Worm (Caenorhabditis elegans) whole organism, late embryonic: ENCODE measurements around the gene nmr-2.

ENCODE experiments used
- C08G9.2 ChIP-seq: sonication (generic microtip); optimal IDR thresholded peaks from 2 replicates; lab custom pipeline; 2016; ENCODE audit warnings: mild to moderate bottlenecking, missing genetic modification characterization, moderate library complexity, missing compliant biosample characterization
- K02D7.2 ChIP-seq: sonication (generic microtip); optimal IDR thresholded peaks from 2 replicates; lab custom pipeline; 2017; ENCODE audit warnings: mild to moderate bottlenecking, missing genetic modification characterization, missing compliant biosample characterization
- Y22D7AL.16 ChIP-seq: sonication (generic microtip); optimal IDR thresholded peaks from 2 replicates; lab custom pipeline; 2016; ENCODE audit warnings: missing genetic modification characterization, missing compliant biosample characterization
- ama-1 ChIP-seq: fragments of 150-350 bp; optimal IDR thresholded peaks from 2 replicates; lab custom pipeline; 2014
- ceh-18 ChIP-seq: sonication (generic microtip); optimal IDR thresholded peaks from 2 replicates; lab custom pipeline; 2016; ENCODE audit warnings: missing genetic modification characterization, missing compliant biosample characterization
- ceh-19 ChIP-seq: fragments of 200-800 bp; sonication (Bioruptor generic); optimal IDR thresholded peaks from 2 replicates; lab custom pipeline; 2018; ENCODE audit warnings: mild to moderate bottlenecking, missing genetic modification characterization, missing compliant biosample characterization
- ceh-2 ChIP-seq: sonication (generic microtip); optimal IDR thresholded peaks from 2 replicates; lab custom pipeline; 2016; ENCODE audit warnings: missing genotype, missing genetic modification characterization, missing compliant biosample characterization
- ceh-22 ChIP-seq: sonication (generic microtip); optimal IDR thresholded peaks from 2 replicates; lab custom pipeline; 2017; ENCODE audit warnings: missing biosample characterization, missing genetic modification characterization
- ceh-30 ChIP-seq: fragments of 150-350 bp; optimal IDR thresholded peaks from 2 replicates; lab custom pipeline; 2014; ENCODE audit warnings: missing biosample characterization, missing genetic modification characterization
- ceh-45 ChIP-seq: fragments of 200-800 bp; sonication (Bioruptor generic); IDR thresholded peaks from 2 replicates; pipeline ENCODE4 v1.3.6; 2022; ENCODE audit warnings: missing genetic modification reagents, missing genetic modification characterization, missing compliant biosample characterization
- che-1 ChIP-seq: sonication (generic microtip); optimal IDR thresholded peaks from 2 replicates; lab custom pipeline; 2016; ENCODE audit warnings: mild to moderate bottlenecking, missing genetic modification characterization, missing compliant biosample characterization
- dmd-4 ChIP-seq: sonication (generic microtip); optimal IDR thresholded peaks from 2 replicates; lab custom pipeline; 2016; ENCODE audit warnings: borderline replicate concordance, missing genetic modification characterization, missing compliant biosample characterization
- dve-1 ChIP-seq: sonication (generic microtip); optimal IDR thresholded peaks from 2 replicates; lab custom pipeline; 2017; ENCODE audit warnings: antibody characterized with exemption, mild to moderate bottlenecking, missing genetic modification characterization, missing compliant biosample characterization
- elt-2 ChIP-seq: sonication (generic microtip); optimal IDR thresholded peaks from 2 replicates; lab custom pipeline; 2016; ENCODE audit warnings: missing genetic modification reagents, missing genetic modification characterization, missing compliant biosample characterization
- eyg-1 ChIP-seq: sonication (generic microtip); optimal IDR thresholded peaks from 2 replicates; lab custom pipeline; 2016; ENCODE audit warnings: missing genotype, missing genetic modification characterization, missing compliant biosample characterization
- fax-1 ChIP-seq: sonication (generic microtip); optimal IDR thresholded peaks from 2 replicates; lab custom pipeline; 2016; ENCODE audit warnings: missing genotype, missing genetic modification characterization, missing compliant biosample characterization
- gmeb-2 ChIP-seq: sonication (generic microtip); optimal IDR thresholded peaks from 2 replicates; lab custom pipeline; 2016; ENCODE audit warnings: missing genetic modification characterization, inconsistent platforms, missing compliant biosample characterization
- hlh-13 ChIP-seq: fragments of 200-800 bp; sonication (Bioruptor generic); optimal IDR thresholded peaks from 2 replicates; lab custom pipeline; 2018; ENCODE audit warnings: mild to moderate bottlenecking, missing genetic modification characterization, missing compliant biosample characterization
- hlh-8 ChIP-seq: sonication (generic microtip); optimal IDR thresholded peaks from 2 replicates; lab custom pipeline; 2016; ENCODE audit warnings: missing genotype, missing genetic modification characterization, missing compliant biosample characterization
- lin-11 ChIP-seq: fragments of 200-800 bp; sonication (Bioruptor generic); optimal IDR thresholded peaks from 2 replicates; lab custom pipeline; 2018; ENCODE audit warnings: mild to moderate bottlenecking, missing genetic modification characterization, missing compliant biosample characterization
- madf-2 ChIP-seq: sonication (generic microtip); optimal IDR thresholded peaks from 2 replicates; lab custom pipeline; 2017; ENCODE audit warnings: missing genetic modification characterization, missing compliant biosample characterization
- nfya-1 ChIP-seq: sonication (generic microtip); optimal IDR thresholded peaks from 2 replicates; lab custom pipeline; 2017; ENCODE audit warnings: missing genetic modification characterization, mild to moderate bottlenecking, missing compliant biosample characterization, antibody characterized with exemption, moderate library complexity
- nhr-11 ChIP-seq: fragments of 150-350 bp; optimal IDR thresholded peaks from 2 replicates; lab custom pipeline; 2014; ENCODE audit warnings: missing biosample characterization, missing genetic modification characterization
- npax-4 ChIP-seq: sonication (generic microtip); optimal IDR thresholded peaks from 2 replicates; lab custom pipeline; 2016; ENCODE audit warnings: missing genetic modification characterization, missing compliant biosample characterization
- odd-2 ChIP-seq: sonication (generic microtip); optimal IDR thresholded peaks from 2 replicates; lab custom pipeline; 2017; ENCODE audit warnings: antibody characterized with exemption, mild to moderate bottlenecking, missing genetic modification characterization, missing compliant biosample characterization
- pag-3 ChIP-seq: sonication (generic microtip); optimal IDR thresholded peaks from 2 replicates; lab custom pipeline; 2016; ENCODE audit warnings: missing compliant biosample characterization, missing genetic modification characterization, borderline replicate concordance
- pat-9 ChIP-seq: fragments of 200-800 bp; sonication (Bioruptor generic); optimal IDR thresholded peaks from 2 replicates; lab custom pipeline; 2018; ENCODE audit warnings: mild to moderate bottlenecking, missing genetic modification characterization, moderate library complexity, missing compliant biosample characterization
- pha-4 ChIP-seq: fragments of 150-350 bp; optimal IDR thresholded peaks from 2 replicates; lab custom pipeline; 2018; ENCODE audit warnings: missing biosample characterization, missing genetic modification reagents, missing genetic modification characterization
- pros-1 ChIP-seq: fragments of 150-350 bp; optimal IDR thresholded peaks from 2 replicates; lab custom pipeline; 2014; ENCODE audit warnings: missing biosample characterization, missing genetic modification reagents, missing genetic modification characterization
- ref-2 ChIP-seq: sonication (generic microtip); optimal IDR thresholded peaks from 2 replicates; lab custom pipeline; 2016; ENCODE audit warnings: missing genetic modification characterization, missing compliant biosample characterization
- sdc-2 ChIP-seq: sonication (generic microtip); optimal IDR thresholded peaks from 2 replicates; lab custom pipeline; 2016; ENCODE audit warnings: missing genotype, missing genetic modification characterization, missing compliant biosample characterization
- sox-2 ChIP-seq: fragments of 200-800 bp; sonication (Bioruptor generic); IDR thresholded peaks from 2 replicates; pipeline ENCODE4 v1.3.6; 2022; ENCODE audit warnings: missing genetic modification reagents, missing genetic modification characterization, missing compliant biosample characterization
- sox-4 ChIP-seq: sonication (generic microtip); optimal IDR thresholded peaks from 2 replicates; lab custom pipeline; 2017; ENCODE audit warnings: mild to moderate bottlenecking, missing genetic modification characterization, inconsistent platforms, missing compliant biosample characterization
- unc-42 ChIP-seq: sonication (generic microtip); optimal IDR thresholded peaks from 2 replicates; lab custom pipeline; 2016; ENCODE audit warnings: missing genotype, missing genetic modification characterization, missing compliant biosample characterization
- unc-86 ChIP-seq: sonication (generic microtip); optimal IDR thresholded peaks from 2 replicates; lab custom pipeline; 2016; ENCODE audit warnings: missing genetic modification characterization, missing compliant biosample characterization

Gene nmr-2

ce11 chrV:14984593-14984992 is 26.9 kb downstream of the nmr-2 start, which contains the start of gene F02D8.4:
TSS of gene F02D8.4 (plus strand) at chrV:14984893.
- TF ChIP-seq unc-42 = no peak
- no peak for TF ChIP-seq pha-4 (tag; lab: Kevin White, UChicago)
- TF ChIP-seq dve-1 (tag; lab: Kevin White, UChicago) = no peak
- no peak for TF ChIP-seq pros-1
- no peak for TF ChIP-seq hlh-13
- no peak for TF ChIP-seq ceh-30
- no peak for TF ChIP-seq ref-2 (tag; lab: Kevin White, UChicago)
- TF ChIP-seq lin-11 (tag; lab: Kevin White, UChicago) = no peak
- TF ChIP-seq ama-1 (lab: Kevin White, UChicago) = no peak
- TF ChIP-seq unc-86 = no peak

- no peak for TF ChIP-seq madf-2 (tag; lab: Kevin White, UChicago)
- TF ChIP-seq sdc-2 = no peak
- TF ChIP-seq ceh-22 = no peak
- TF ChIP-seq eyg-1 (tag; lab: Kevin White, UChicago) = no peak
- TF ChIP-seq gmeb-2 (tag; lab: Kevin White, UChicago) = no peak
- no peak for TF ChIP-seq K02D7.2 (tag; lab: Kevin White, UChicago)
- no peak for TF ChIP-seq sox-2 (GFP tag; lab: Robert Waterston, UW)
- no peak for TF ChIP-seq ceh-45
- no peak for TF ChIP-seq hlh-13
- no peak for TF ChIP-seq sox-4 (tag; lab: Kevin White, UChicago)
These were observed 31.5 kb downstream of the nmr-2 start, which contains the start of gene xbx-1 for ce11 chrV:14979937-14980336. TSS of gene xbx-1 (plus strand) at chrV:14980237.

ce11 chrV:14978205-14978751 is 33.2 kb downstream of the nmr-2 start, which contains the start of the genes grd-12 and F02D8.1:
TSS of gene grd-12 (plus strand) at chrV:14978505.
TSS of gene F02D8.1 (minus strand) at chrV:14978701.
- no peak for TF ChIP-seq madf-2 (tag; lab: Kevin White, UChicago)
- TF ChIP-seq che-1 = no peak
- TF ChIP-seq elt-2 (tag; lab: Kevin White, UChicago) = no peak
- TF ChIP-seq nhr-11 = no peak
- no peak for TF ChIP-seq sox-2 (GFP tag; lab: Robert Waterston, UW)
- no peak for TF ChIP-seq pat-9 (tag; lab: Kevin White, UChicago)
- no peak for TF ChIP-seq hlh-8 (tag; lab: Kevin White, UChicago)
- TF ChIP-seq Y22D7AL.16 (tag; lab: Kevin White, UChicago) = no peak
- no peak for TF ChIP-seq unc-42
- no peak for TF ChIP-seq ceh-45
- no peak for TF ChIP-seq ceh-22
- TF ChIP-seq ceh-18 (tag; lab: Kevin White, UChicago) = no peak
- TF ChIP-seq ceh-19 = no peak
- TF ChIP-seq C08G9.2 (tag; lab: Kevin White, UChicago) = no peak
- TF ChIP-seq fax-1 = no peak
- no peak for TF ChIP-seq odd-2 (tag; lab: Kevin White, UChicago)
- no peak for TF ChIP-seq pag-3 (tag; lab: Kevin White, UChicago)
- no peak for TF ChIP-seq dmd-4
- TF ChIP-seq ceh-30 = no peak

ce11 chrV:14971136-14971535 is 40.3 kb downstream of the nmr-2 start, which contains the start of gene nlp-59:
TSS of gene nlp-59 (plus strand) at chrV:14971436.
- TF ChIP-seq nfya-1 (tag; lab: Kevin White, UChicago) (no peak), npax-4 (tag; lab: Kevin White, UChicago) (no peak), ceh-2 (tag; lab: Kevin White, UChicago) (no peak)
